Fruit fly (Drosophila melanogaster) whole organism, embryonic: ENCODE data around the gene DIP2.
A peak's percentile ranks its signal among the peaks of the same experiment; 100 is the strongest.

ENCODE experiments used
- CG11696 ChIP-seq: fragments of 200-800 bp; sonication (Bioruptor generic); IDR thresholded peaks from 2 replicates; pipeline ENCODE4 v1.3.6; 2022; ENCODE audit warnings: missing biosample characterization, missing genetic modification characterization
- CG14860 ChIP-seq: fragments of 200-800 bp; sonication (Bioruptor generic); IDR thresholded peaks from 3 replicates; pipeline ENCODE4 v1.3.6; 2022; ENCODE audit warnings: missing biosample characterization, missing genetic modification characterization; ENCODE audit not compliant: partially characterized antibody
- CG15601 ChIP-seq: fragments of 200-800 bp; sonication (Bioruptor generic); optimal IDR thresholded peaks from 3 replicates; lab custom pipeline; 2019; ENCODE audit warnings: missing biosample characterization, mild to moderate bottlenecking, missing genetic modification characterization, moderate library complexity
- CG16779 ChIP-seq: fragments of 200-800 bp; sonication (Bioruptor generic); IDR thresholded peaks from 2 replicates; pipeline ENCODE4 v1.3.6; 2022; ENCODE audit warnings: missing biosample characterization, missing genetic modification characterization
- CG32767 ChIP-seq: fragments of 200-800 bp; sonication (Bioruptor generic); IDR thresholded peaks from 2 replicates; pipeline ENCODE4 v1.3.6; 2022; ENCODE audit warnings: missing biosample characterization, missing genetic modification characterization
- Dip3 ChIP-seq: fragments of 200-800 bp; sonication (Bioruptor generic); optimal IDR thresholded peaks from 3 replicates; lab custom pipeline; 2016; ENCODE audit warnings: missing biosample characterization, missing genetic modification characterization
- Drgx ChIP-seq: fragments of 200-800 bp; sonication (Bioruptor generic); IDR thresholded peaks from 2 replicates; pipeline ENCODE4 v1.3.6; 2022; ENCODE audit warnings: missing biosample characterization, missing genetic modification characterization
- Hr39 ChIP-seq: fragments of >200 bp; optimal IDR thresholded peaks from 2 replicates; lab custom pipeline; 2017
- Rfx ChIP-seq: fragments of 200-800 bp; sonication (Bioruptor generic); IDR thresholded peaks from 2 replicates; pipeline ENCODE4 v1.3.6; 2022; ENCODE audit warnings: missing biosample characterization, missing genetic modification characterization
- gfzf ChIP-seq: fragments of 200-800 bp; sonication (Bioruptor generic); optimal IDR thresholded peaks from 2 replicates; lab custom pipeline; 2016; ENCODE audit warnings: missing biosample characterization, mild to moderate bottlenecking, missing genetic modification characterization, moderate library complexity
- knrl ChIP-seq: fragments of 200-800 bp; sonication (Bioruptor generic); IDR thresholded peaks from 3 replicates; pipeline ENCODE4 v1.3.6; 2022; ENCODE audit warnings: missing biosample characterization, missing genetic modification characterization; ENCODE audit not compliant: partially characterized antibody

dm6 chr3L:223019-223902, 34.5 kb downstream of the DIP2 start, which contains the start of the genes pyx and CG33229:
- peak; percentile 71 for TF ChIP-seq CG11696 (GFP tag; lab: Robert Waterston, UW)
- TF ChIP-seq CG16779 (GFP tag; lab: Robert Waterston, UW) = peak; percentile 85
- TF ChIP-seq Rfx (GFP tag; lab: Robert Waterston, UW) = peak; percentile 94
- TF ChIP-seq knrl (GFP tag; lab: Robert Waterston, UW) = no peak
- peak; percentile 87 for TF ChIP-seq Dip3
- no peak for TF ChIP-seq Hr39 (lab: Kevin White, UChicago)
- peak; percentile 70 for TF ChIP-seq CG15601
- peak; percentile 8; the same call in 1 of the 2 replicates for TF ChIP-seq CG32767 (GFP tag; lab: Robert Waterston, UW)
- TF ChIP-seq gfzf (GFP tag; lab: Kevin White, UChicago) = peak; percentile 77
- TF ChIP-seq CG14860 = no peak
- TF ChIP-seq Drgx (GFP tag; lab: Robert Waterston, UW) = peak; percentile 77
